Worm (Caenorhabditis elegans) whole organism, L2 larva: ENCODE measurements around the gene dnj-5.

ENCODE experiments used
- C34F6.9 ChIP-seq: fragments of 150-350 bp; optimal IDR thresholded peaks from 2 replicates; lab custom pipeline; 2014; ENCODE audit warnings: missing biosample characterization, missing genetic modification characterization
- F13H6.1 ChIP-seq: sonication (generic microtip); optimal IDR thresholded peaks from 2 replicates; lab custom pipeline; 2016; ENCODE audit warnings: missing genetic modification characterization, missing compliant biosample characterization
- R02D3.7 ChIP-seq: fragments of 150-350 bp; optimal IDR thresholded peaks from 2 replicates; lab custom pipeline; 2014; ENCODE audit warnings: missing biosample characterization, missing genetic modification characterization
- Y55F3AM.14 ChIP-seq: fragments of 200-800 bp; sonication (Bioruptor generic); optimal IDR thresholded peaks from 2 replicates; lab custom pipeline; 2018; ENCODE audit warnings: mild to moderate bottlenecking, missing genetic modification characterization, missing compliant biosample characterization
- ZK546.5 ChIP-seq: sonication (generic microtip); optimal IDR thresholded peaks from 2 replicates; lab custom pipeline; 2017; ENCODE audit warnings: missing biosample characterization, missing genetic modification characterization
- alr-1 ChIP-seq: fragments of 150-350 bp; optimal IDR thresholded peaks from 2 replicates; lab custom pipeline; 2014; ENCODE audit warnings: missing biosample characterization, missing genetic modification characterization
- ama-1 ChIP-seq: fragments of 150-350 bp; optimal IDR thresholded peaks from 2 replicates; lab custom pipeline; 2018; ENCODE audit warnings: inconsistent platforms
- blmp-1 ChIP-seq: sonication (generic microtip); optimal IDR thresholded peaks from 2 replicates; lab custom pipeline; 2017; ENCODE audit warnings: missing genetic modification characterization, mild to moderate bottlenecking, missing compliant biosample characterization, antibody characterized with exemption, moderate library complexity; ENCODE audit not compliant: insufficient read depth
- ceh-16 ChIP-seq: fragments of 150-350 bp; optimal IDR thresholded peaks from 2 replicates; lab custom pipeline; 2014; ENCODE audit warnings: missing biosample characterization, missing genetic modification characterization
- ceh-82 ChIP-seq: fragments of 150-350 bp; optimal IDR thresholded peaks from 2 replicates; lab custom pipeline; 2014; ENCODE audit warnings: missing biosample characterization, missing genetic modification characterization
- crh-2 ChIP-seq: sonication (generic microtip); optimal IDR thresholded peaks from 2 replicates; lab custom pipeline; 2017; ENCODE audit warnings: missing biosample characterization, missing genetic modification characterization
- egl-27 ChIP-seq: sonication (generic microtip); optimal IDR thresholded peaks from 3 replicates; lab custom pipeline; 2017; ENCODE audit warnings: missing biosample characterization, missing genetic modification reagents, missing genetic modification characterization
- elt-1 ChIP-seq: fragments of 150-350 bp; optimal IDR thresholded peaks from 2 replicates; lab custom pipeline; 2014; ENCODE audit warnings: missing biosample characterization, missing genetic modification characterization
- elt-3 ChIP-seq: sonication (generic microtip); optimal IDR thresholded peaks from 2 replicates; lab custom pipeline; 2017; ENCODE audit warnings: missing biosample characterization, missing genetic modification characterization
- fos-1 ChIP-seq: fragments of 150-350 bp; optimal IDR thresholded peaks from 2 replicates; lab custom pipeline; 2014; ENCODE audit warnings: missing biosample characterization, missing genetic modification characterization
- gmeb-1 ChIP-seq: fragments of 150-350 bp; optimal IDR thresholded peaks from 2 replicates; lab custom pipeline; 2014; ENCODE audit warnings: missing biosample characterization, missing genetic modification characterization
- lin-13 ChIP-seq: fragments of 150-350 bp; optimal IDR thresholded peaks from 2 replicates; lab custom pipeline; 2014; ENCODE audit warnings: missing biosample characterization, missing genetic modification reagents, missing genetic modification characterization
- lin-39 ChIP-seq: fragments of 150-350 bp; optimal IDR thresholded peaks from 2 replicates; lab custom pipeline; 2014; ENCODE audit warnings: missing biosample characterization, missing genetic modification reagents, missing genetic modification characterization
- lsy-2 ChIP-seq, 2 experiments: fragments of 150-350 bp in 1 of 2; sonication (generic microtip) in 1 of 2; optimal IDR thresholded peaks; 2 replicates each; lab custom pipeline; 2014 to 2017; ENCODE audit warnings: missing biosample characterization in 2 of 2, missing genetic modification characterization in 2 of 2
- mab-5 ChIP-seq: fragments of 150-350 bp; optimal IDR thresholded peaks from 2 replicates; lab custom pipeline; 2014; ENCODE audit warnings: missing biosample characterization, missing genetic modification characterization
- mbf-1 ChIP-seq: sonication (generic microtip); optimal IDR thresholded peaks from 2 replicates; lab custom pipeline; 2017; ENCODE audit warnings: missing biosample characterization, missing genetic modification characterization
- mdl-1 ChIP-seq, 2 experiments: fragments of 150-350 bp in 1 of 2; sonication (generic microtip) in 1 of 2; optimal IDR thresholded peaks; 2 replicates each; lab custom pipeline; 2017; ENCODE audit warnings: missing biosample characterization in 2 of 2, missing genetic modification characterization in 2 of 2
- nhr-10 ChIP-seq: sonication (generic microtip); optimal IDR thresholded peaks from 2 replicates; lab custom pipeline; 2017; ENCODE audit warnings: missing biosample characterization, missing genetic modification characterization
- nhr-12 ChIP-seq: fragments of 150-350 bp; optimal IDR thresholded peaks from 2 replicates; lab custom pipeline; 2014; ENCODE audit warnings: missing biosample characterization, missing genetic modification characterization
- nhr-129 ChIP-seq: fragments of 150-350 bp; optimal IDR thresholded peaks from 2 replicates; lab custom pipeline; 2014; ENCODE audit warnings: missing biosample characterization, missing genetic modification characterization
- nhr-21 ChIP-seq: fragments of 150-350 bp; optimal IDR thresholded peaks from 2 replicates; lab custom pipeline; 2014; ENCODE audit warnings: missing biosample characterization, missing genetic modification characterization
- nhr-23 ChIP-seq: fragments of 150-350 bp; optimal IDR thresholded peaks from 2 replicates; lab custom pipeline; 2014; ENCODE audit warnings: missing biosample characterization, missing genetic modification reagents, missing genetic modification characterization
- nhr-237 ChIP-seq: fragments of 150-350 bp; optimal IDR thresholded peaks from 2 replicates; lab custom pipeline; 2014; ENCODE audit warnings: missing biosample characterization, missing genetic modification characterization
- nhr-25 ChIP-seq: fragments of 150-350 bp; sonication (generic microtip); optimal IDR thresholded peaks from 3 replicates; lab custom pipeline; 2014; ENCODE audit warnings: missing biosample characterization, missing genetic modification characterization
- nhr-6 ChIP-seq: fragments of 150-350 bp; optimal IDR thresholded peaks from 2 replicates; lab custom pipeline; 2014; ENCODE audit warnings: missing biosample characterization, missing genetic modification characterization
- nhr-77 ChIP-seq: fragments of 150-350 bp; optimal IDR thresholded peaks from 2 replicates; lab custom pipeline; 2014; ENCODE audit warnings: missing biosample characterization, missing genetic modification characterization
- sem-4 ChIP-seq: fragments of 150-350 bp; optimal IDR thresholded peaks from 2 replicates; lab custom pipeline; 2014; ENCODE audit warnings: missing biosample characterization, missing genetic modification reagents, missing genetic modification characterization
- skn-1 ChIP-seq: sonication (generic microtip); optimal IDR thresholded peaks from 2 replicates; lab custom pipeline; 2017; ENCODE audit warnings: missing biosample characterization, missing genetic modification characterization
- sma-3 ChIP-seq: sonication (generic microtip); optimal IDR thresholded peaks from 2 replicates; lab custom pipeline; 2016; ENCODE audit warnings: missing genetic modification reagents, missing genetic modification characterization, missing compliant biosample characterization
- sma-9 ChIP-seq, 2 experiments: fragments of 150-350 bp in 1 of 2; sonication (generic microtip) in 1 of 2; optimal IDR thresholded peaks; 2 replicates each; lab custom pipeline; 2014 to 2016; ENCODE audit warnings: missing genetic modification characterization in 2 of 2, mild to moderate bottlenecking in 1 of 2, missing biosample characterization in 1 of 2, missing compliant biosample characterization in 1 of 2, missing genetic modification reagents in 1 of 2, moderate library complexity in 1 of 2
- snpc-4 ChIP-seq: fragments of 150-350 bp; optimal IDR thresholded peaks from 2 replicates; lab custom pipeline; 2014; ENCODE audit warnings: missing biosample characterization, missing genetic modification characterization
- unc-62 ChIP-seq: fragments of 150-350 bp; optimal IDR thresholded peaks from 2 replicates; lab custom pipeline; 2014; ENCODE audit warnings: missing biosample characterization, missing genetic modification reagents, missing genetic modification characterization
- zag-1 ChIP-seq: fragments of 150-350 bp; optimal IDR thresholded peaks from 2 replicates; lab custom pipeline; 2014; ENCODE audit warnings: missing biosample characterization, missing genetic modification characterization
- ztf-1 ChIP-seq: fragments of 200-800 bp; sonication (Bioruptor generic); conservative IDR thresholded peaks from 2 replicates; pipeline ENCODE4 v1.3.6; 2022; ENCODE audit warnings: missing genetic modification characterization, missing compliant biosample characterization
- ztf-4 ChIP-seq: fragments of 150-350 bp; optimal IDR thresholded peaks from 2 replicates; lab custom pipeline; 2014; ENCODE audit warnings: missing biosample characterization, missing genetic modification characterization

The dnj-5 gene

DNA sequence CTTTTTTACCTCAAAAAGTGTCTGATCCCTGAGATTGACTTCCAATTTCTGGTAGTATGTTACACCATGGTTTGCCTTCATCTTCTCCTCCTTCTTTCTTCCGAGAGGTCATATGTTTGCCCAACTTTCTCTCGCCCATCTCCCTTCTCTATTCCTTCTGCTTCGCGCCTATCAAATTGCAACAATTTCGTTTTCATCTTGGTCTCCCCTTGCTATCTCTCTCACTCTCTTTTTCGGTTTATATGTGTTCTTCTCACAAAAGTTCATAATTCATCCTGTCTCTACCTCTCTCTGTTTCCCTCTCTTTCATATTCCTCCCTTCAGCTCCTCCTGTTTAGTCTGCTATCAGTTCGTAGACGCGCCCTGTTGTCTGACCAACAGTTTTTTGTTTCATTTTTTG is 31.4 kb downstream of the dnj-5 start:
- TF ChIP-seq Y55F3AM.14 (GFP tag; lab: Kevin White, UChicago) (no peak), ztf-4 (tag; lab: Kevin White, UChicago) (peak; percentile 15), alr-1 (no peak), zag-1 (tag; lab: Kevin White, UChicago) (no peak), C34F6.9 (peak; percentile 31), blmp-1 (tag; lab: Kevin White, UChicago) (peak; percentile 94), lsy-2 (tag; optimal IDR thresholded peaks at IDR 0.05; lab: Kevin White, UChicago) (peak in 1 of 2 experiments; percentile 32), mab-5 (peak; percentile 13), nhr-21 (tag; lab: Kevin White, UChicago) (peak; percentile 43), mdl-1 (tag; optimal IDR thresholded peaks at IDR 0.05; lab: Kevin White, UChicago) (peak in 1 of 2 experiments; percentile 16), sem-4 (tag; lab: Kevin White, UChicago) (peak; percentile 68), sma-9 (GFP tag; optimal IDR thresholded peaks at IDR 0.05; lab: Kevin White, UChicago) (peak; percentile 89), sma-9 (tag; optimal IDR thresholded peaks at IDR 0.05; lab: Kevin White, UChicago) (no peak), lin-39 (tag; lab: Kevin White, UChicago) (no peak), crh-2 (tag; lab: Kevin White, UChicago) (peak; percentile 42), gmeb-1 (no peak), ZK546.5 (tag; lab: Kevin White, UChicago) (no peak), fos-1 (tag; lab: Kevin White, UChicago) (peak; percentile 51), nhr-129 (peak; percentile 70), F13H6.1 (tag; lab: Kevin White, UChicago) (peak; percentile 69), nhr-6 (tag; lab: Kevin White, UChicago) (peak; percentile 61), lin-13 (peak; percentile 22), sma-3 (GFP tag; lab: Kevin White, UChicago) (peak; percentile 72), ceh-16 (no peak), egl-27 (tag; lab: Kevin White, UChicago) (peak; percentile 4)

DNA sequence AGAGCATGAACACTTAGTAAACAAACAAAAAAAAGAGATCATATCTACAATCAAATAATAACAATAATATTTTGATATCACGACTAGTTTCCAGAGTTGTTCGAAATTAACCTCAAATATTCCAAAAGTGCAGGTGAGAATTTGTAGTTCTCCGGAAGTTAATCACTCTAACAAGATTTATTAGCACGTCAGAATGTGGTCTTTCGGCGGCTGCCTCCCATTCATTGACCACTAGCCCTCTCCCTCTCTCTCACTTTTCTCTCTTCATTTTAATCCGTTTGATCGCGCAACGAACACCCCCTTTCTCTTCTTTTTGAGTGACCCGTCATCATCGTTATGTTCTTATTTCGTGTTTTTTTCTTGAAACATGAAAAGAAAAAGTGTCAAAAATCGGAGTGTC is 32.4 kb downstream of the dnj-5 start:
- TF ChIP-seq nhr-21 (tag; lab: Kevin White, UChicago) (peak; percentile 74), nhr-25 (tag; lab: Kevin White, UChicago) (peak; percentile 54), blmp-1 (tag; lab: Kevin White, UChicago) (peak; percentile 90), skn-1 (no peak), sma-9 (GFP tag; optimal IDR thresholded peaks at IDR 0.05; lab: Kevin White, UChicago) (peak; percentile 82), sma-9 (tag; optimal IDR thresholded peaks at IDR 0.05; lab: Kevin White, UChicago) (no peak), crh-2 (tag; lab: Kevin White, UChicago) (peak; percentile 29), nhr-237 (tag; lab: Kevin White, UChicago) (no peak), R02D3.7 (no peak), nhr-77 (no peak), unc-62 (GFP tag; lab: Kevin White, UChicago) (peak; percentile 25), nhr-12 (no peak), C34F6.9 (no peak), nhr-23 (tag; lab: Kevin White, UChicago) (no peak), sem-4 (tag; lab: Kevin White, UChicago) (peak; percentile 83), mab-5 (peak; percentile 91), ztf-4 (tag; lab: Kevin White, UChicago) (no peak), ceh-82 (tag; lab: Kevin White, UChicago) (no peak), lsy-2 (tag; optimal IDR thresholded peaks at IDR 0.05; lab: Kevin White, UChicago) (peak in 1 of 2 experiments; percentile 42), fos-1 (tag; lab: Kevin White, UChicago) (no peak), ceh-16 (peak; percentile 78), F13H6.1 (tag; lab: Kevin White, UChicago) (peak; percentile 52), mdl-1 (tag; optimal IDR thresholded peaks at IDR 0.05; lab: Kevin White, UChicago) (peak; percentile 21 to 24), sma-3 (GFP tag; lab: Kevin White, UChicago) (peak; percentile 41), snpc-4 (tag; lab: Kevin White, UChicago) (no peak), egl-27 (tag; lab: Kevin White, UChicago) (peak; percentile 41), nhr-6 (tag; lab: Kevin White, UChicago) (peak; percentile 34), lin-13 (no peak)

DNA sequence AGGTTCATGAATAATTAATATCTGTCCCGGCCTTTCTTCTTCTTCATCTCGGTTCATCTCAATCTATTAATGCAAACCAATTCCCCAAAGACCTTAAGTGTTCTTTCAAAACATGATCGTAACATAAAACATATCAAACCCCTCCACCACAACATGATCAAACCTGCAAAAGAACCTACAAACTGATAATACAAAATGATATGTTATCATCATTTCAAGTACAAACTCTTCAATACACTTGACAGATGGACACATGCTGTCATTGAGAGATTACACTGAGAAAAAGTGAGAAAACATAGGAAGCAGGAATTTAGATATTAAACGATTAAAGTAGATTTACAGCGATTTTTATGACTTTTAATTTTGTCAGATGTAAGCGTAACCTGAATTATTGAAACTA is 33.6 kb downstream of the dnj-5 start:
- TF ChIP-seq nhr-10 (tag; lab: Kevin White, UChicago) (no peak), elt-1 (tag; lab: Kevin White, UChicago) (no peak), nhr-21 (tag; lab: Kevin White, UChicago) (peak; percentile 33), mbf-1 (tag; lab: Kevin White, UChicago) (no peak), sma-3 (GFP tag; lab: Kevin White, UChicago) (no peak), ama-1 (lab: Kevin White, UChicago) (no peak), ceh-82 (tag; lab: Kevin White, UChicago) (no peak), elt-3 (tag; lab: Kevin White, UChicago) (no peak), ztf-1 (no peak), sma-9 (GFP tag; optimal IDR thresholded peaks at IDR 0.05; lab: Kevin White, UChicago) (peak; percentile 82), sma-9 (tag; optimal IDR thresholded peaks at IDR 0.05; lab: Kevin White, UChicago) (no peak), C34F6.9 (peak; percentile 11), mdl-1 (tag; optimal IDR thresholded peaks at IDR 0.05; lab: Kevin White, UChicago) (peak in 1 of 2 experiments; percentile 15), nhr-23 (tag; lab: Kevin White, UChicago) (no peak), nhr-129 (peak; percentile 14), F13H6.1 (tag; lab: Kevin White, UChicago) (peak; percentile 32), blmp-1 (tag; lab: Kevin White, UChicago) (no peak), nhr-6 (tag; lab: Kevin White, UChicago) (no peak), fos-1 (tag; lab: Kevin White, UChicago) (peak; percentile 92), mab-5 (no peak)
